Worm (Caenorhabditis elegans): ENCODE data around the gene grl-19.
"Not testable (repeated sequence)": the region's sequence is repeated elsewhere in the genome, so short reads cannot be mapped to it uniquely, and the experiment has no call there.

The grl-19 gene

DNA sequence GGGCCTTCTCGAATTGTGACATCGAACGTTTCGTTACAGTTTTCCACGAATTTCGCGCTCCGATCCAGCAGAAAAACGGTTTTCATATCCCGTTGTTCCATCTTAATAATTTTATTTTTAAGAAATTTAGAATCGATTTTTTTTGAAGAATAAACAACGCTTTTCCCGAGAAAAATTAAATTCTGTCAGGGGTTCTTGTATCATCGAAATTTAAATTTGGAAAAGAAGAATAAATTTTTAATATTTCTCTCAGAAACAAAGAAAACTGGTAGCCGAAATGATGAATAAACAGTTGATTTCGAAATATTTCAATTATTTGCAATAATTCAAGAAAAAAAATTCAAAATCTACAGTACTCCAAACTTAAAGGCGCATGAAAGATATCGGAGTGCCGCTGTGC is 15.0 kb downstream of the grl-19 start, which contains the start of gene ints-13:
Gene ints-13 (minus strand): TSS at position 101 of the 400 bp plus-strand sequence.
- no peak for TF ChIP-seq ceh-82 (tag; optimal IDR thresholded peaks at IDR 0.05)
- TF ChIP-seq lsy-2 (tag; optimal IDR thresholded peaks at IDR 0.05), result no peak
- no peak for TF ChIP-seq F16B12.6 (tag; optimal IDR thresholded peaks at IDR 0.05)
- no peak for TF ChIP-seq dsc-1 (tag; optimal IDR thresholded peaks at IDR 0.05)
- TF ChIP-seq nhr-237 (tag; optimal IDR thresholded peaks at IDR 0.05), result no peak
- TF ChIP-seq ceh-8 (GFP tag; optimal IDR thresholded peaks at IDR 0.05), result no peak
- no peak for TF ChIP-seq blmp-1 (tag; optimal IDR thresholded peaks at IDR 0.05)
- no peak for TF ChIP-seq egl-27 (tag; optimal IDR thresholded peaks at IDR 0.05)
- no peak for TF ChIP-seq pag-3 (tag; optimal IDR thresholded peaks at IDR 0.05; ENCODE audit: borderline replicate concordance, insufficient read depth)

DNA sequence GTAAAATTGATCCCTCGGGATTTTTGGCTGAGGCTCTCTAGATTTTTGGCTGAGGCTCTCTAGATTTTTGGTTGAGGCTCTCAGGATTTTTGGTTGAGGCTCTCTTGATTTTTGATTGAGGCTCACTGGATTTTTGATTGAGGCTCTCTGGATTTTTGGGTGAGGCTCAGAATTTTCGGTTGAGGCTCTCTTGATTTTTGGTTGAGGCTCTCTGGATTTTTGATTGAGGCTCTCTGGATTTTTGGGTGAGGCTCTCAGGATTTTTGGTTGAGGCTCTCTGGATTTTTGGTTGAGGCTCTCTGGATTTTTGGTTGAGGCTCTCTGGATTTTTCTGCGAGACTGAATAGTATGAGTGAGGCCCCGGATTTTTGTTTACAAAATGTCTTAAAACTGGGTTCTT is 16.2 kb downstream of the grl-19 start:
- TF ChIP-seq blmp-1 (tag; optimal IDR thresholded peaks at IDR 0.05), result no peak
- no peak for TF ChIP-seq efl-3 (GFP tag; optimal IDR thresholded peaks at IDR 0.05)
- TF ChIP-seq lin-39 (tag; optimal IDR thresholded peaks at IDR 0.05), result no peak
- TF ChIP-seq ces-1 (GFP tag; optimal IDR thresholded peaks at IDR 0.05), result no peak

DNA sequence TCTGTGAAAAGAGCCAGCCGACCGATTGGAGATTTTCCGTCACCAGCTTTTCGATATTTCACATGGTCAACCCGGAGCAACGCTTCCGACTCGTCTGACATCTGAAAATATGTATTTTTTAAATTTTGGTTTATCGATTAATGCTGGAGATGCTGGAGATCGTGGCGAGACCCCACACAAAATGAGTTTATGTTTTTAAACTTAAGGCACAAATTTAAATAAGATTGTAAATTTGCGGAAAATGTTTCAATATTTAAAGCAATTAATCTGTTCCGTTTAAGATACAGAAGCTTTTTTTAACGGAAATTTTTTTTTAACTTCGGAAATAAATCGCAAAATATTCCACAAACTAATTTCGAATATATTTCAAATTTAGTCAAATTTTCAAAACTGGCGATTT is 20.7 kb downstream of the grl-19 start, which contains the start of gene gtf-2H1:
Gene gtf-2H1 (minus strand): TSS at position 101 of the 400 bp plus-strand sequence.
- TF ChIP-seq elt-2 (tag; optimal IDR thresholded peaks at IDR 0.05) (no peak), pax-3 (tag; optimal IDR thresholded peaks at IDR 0.05) (no peak), C04F5.9 (tag; optimal IDR thresholded peaks at IDR 0.05) (no peak), efl-3 (GFP tag; optimal IDR thresholded peaks at IDR 0.05) (no peak), C34B4.2 (tag; optimal IDR thresholded peaks at IDR 0.05) (no peak), sox-4 (tag; optimal IDR thresholded peaks at IDR 0.05) (no peak), grh-1 (GFP tag; IDR thresholded peaks at IDR 0.05) (no peak), nhr-76 (tag; optimal IDR thresholded peaks at IDR 0.05) (no peak), unc-130 (tag; optimal IDR thresholded peaks at IDR 0.05) (no peak), nhr-11 (tag; optimal IDR thresholded peaks at IDR 0.05) (no peak), zag-1 (tag; optimal IDR thresholded peaks at IDR 0.05) (no peak), fkh-8 (tag; optimal IDR thresholded peaks at IDR 0.05) (no peak), lir-3 (tag; optimal IDR thresholded peaks at IDR 0.05; ENCODE audit: poor library complexity) (no peak)

DNA sequence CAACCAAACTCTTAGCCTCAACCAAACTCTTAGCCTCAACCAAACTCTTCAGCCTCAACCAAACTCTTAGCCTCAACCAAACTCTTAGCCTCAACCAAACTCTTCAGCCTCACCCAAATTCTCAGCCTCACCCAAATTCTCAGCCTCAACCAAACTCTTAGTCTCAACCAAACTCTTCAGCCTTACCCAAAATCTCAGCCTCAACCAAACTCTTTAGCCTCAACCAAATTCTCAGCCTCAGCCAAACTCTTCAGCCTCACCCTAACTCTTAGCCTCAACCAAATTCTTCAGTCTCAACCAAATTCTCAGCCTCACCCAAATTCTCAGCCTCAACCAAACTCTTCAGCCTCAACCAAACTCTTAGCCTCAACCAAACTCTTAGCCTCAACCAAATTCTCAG is 21.6 kb downstream of the grl-19 start:
- TF ChIP-seq efl-1 (optimal IDR thresholded peaks at IDR 0.05), result not testable (repeated sequence)
- TF ChIP-seq efl-1 (GFP tag; optimal IDR thresholded peaks at IDR 0.05 in 1 of 2), result peak in 1 of 2 experiments; percentile 17

DNA sequence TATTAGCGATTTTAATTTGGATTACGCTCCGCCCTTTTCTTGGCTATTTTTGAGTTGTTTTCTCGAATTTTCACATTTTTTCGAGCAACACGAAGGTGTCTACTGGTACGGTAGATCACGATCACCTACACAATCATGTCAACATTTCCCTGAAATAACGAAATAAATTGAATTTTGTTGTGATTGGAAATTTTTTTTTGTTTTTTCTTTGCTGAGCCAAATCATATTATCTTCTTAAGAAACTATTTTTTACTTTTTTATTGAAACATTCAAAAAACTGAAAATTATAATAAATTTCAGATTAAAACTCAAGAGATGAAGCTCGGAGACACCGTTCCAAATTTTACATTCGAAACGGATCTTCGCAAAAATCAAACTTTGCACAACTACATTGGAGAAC is 34.1 kb downstream of the grl-19 start, which contains the start of gene prdx-6:
Gene prdx-6 (plus strand): TSS at position 301 of the 400 bp plus-strand sequence.
- TF ChIP-seq F16B12.6 (tag; optimal IDR thresholded peaks at IDR 0.05), result no peak
- TF ChIP-seq nhr-11 (tag; optimal IDR thresholded peaks at IDR 0.05), result no peak
- no peak for TF ChIP-seq snpc-4 (tag; optimal IDR thresholded peaks at IDR 0.05)
- no peak for TF ChIP-seq ceh-8 (GFP tag; optimal IDR thresholded peaks at IDR 0.05)
- TF ChIP-seq zip-4 (GFP tag; optimal IDR thresholded peaks at IDR 0.05), result no peak
- no peak for TF ChIP-seq blmp-1 (tag; optimal IDR thresholded peaks at IDR 0.05)
- no peak for TF ChIP-seq ceh-82 (tag; optimal IDR thresholded peaks at IDR 0.05)
- TF ChIP-seq pag-3 (tag; optimal IDR thresholded peaks at IDR 0.05; ENCODE audit: borderline replicate concordance, insufficient read depth), result no peak
- no peak for TF ChIP-seq C04F5.9 (tag; optimal IDR thresholded peaks at IDR 0.05)
- no peak for TF ChIP-seq hlh-17 (GFP tag; optimal IDR thresholded peaks at IDR 0.05; ENCODE audit: borderline replicate concordance)
- TF ChIP-seq lin-35 (GFP tag; optimal IDR thresholded peaks at IDR 0.05), result no peak
- no peak for TF ChIP-seq skn-1 (tag; optimal IDR thresholded peaks at IDR 0.05)
- TF ChIP-seq lin-13 (GFP tag; optimal IDR thresholded peaks at IDR 0.05), result no peak
- no peak for TF ChIP-seq pqm-1 (tag; optimal IDR thresholded peaks at IDR 0.05)
